Fruit fly (Drosophila melanogaster) whole organism, embryonic: ENCODE measurements around the gene Dh31.

Source experiments
- Antp ChIP-seq: fragments of 200-800 bp; sonication (Bioruptor generic); optimal IDR thresholded peaks from 3 replicates; lab custom pipeline; 2016; ENCODE audit warnings: missing biosample characterization, missing genetic modification characterization
- Awh ChIP-seq: fragments of 200-800 bp; sonication (Bioruptor generic); IDR thresholded peaks from 2 replicates; pipeline ENCODE4, ENCODE4 v1.3.6; 2022; ENCODE audit warnings: missing biosample characterization, missing genetic modification characterization
- Bgb ChIP-seq: fragments of 200-800 bp; sonication (Bioruptor generic); IDR thresholded peaks from 2 replicates; pipeline ENCODE4 v1.3.6; 2022; ENCODE audit warnings: missing biosample characterization, missing genetic modification characterization; ENCODE audit not compliant: partially characterized antibody
- C15 ChIP-seq: fragments of 200-800 bp; sonication (Bioruptor generic); IDR thresholded peaks from 3 replicates; pipeline ENCODE4 v1.3.6; 2022; ENCODE audit warnings: missing biosample characterization, missing genetic modification characterization
- CG10274 ChIP-seq: fragments of 200-800 bp; sonication (Bioruptor generic); optimal IDR thresholded peaks from 3 replicates; lab custom pipeline; 2017; ENCODE audit warnings: missing biosample characterization, mild to moderate bottlenecking, missing genetic modification characterization
- CG10321 ChIP-seq: fragments of 200-800 bp; sonication (Bioruptor generic); IDR thresholded peaks from 2 replicates; pipeline ENCODE4 v1.3.6; 2022; ENCODE audit warnings: missing biosample characterization, missing genetic modification characterization
- CG12155 ChIP-seq: fragments of 200-800 bp; sonication (Bioruptor generic); optimal IDR thresholded peaks from 3 replicates; lab custom pipeline; 2016; ENCODE audit warnings: missing biosample characterization, missing genetic modification characterization
- CG12942 ChIP-seq: fragments of 200-800 bp; sonication (Bioruptor generic); optimal IDR thresholded peaks from 3 replicates; lab custom pipeline; 2016; ENCODE audit warnings: missing biosample characterization, missing genetic modification characterization
- CG14441 ChIP-seq: fragments of 200-800 bp; sonication (Bioruptor generic); IDR thresholded peaks from 2 replicates; pipeline ENCODE4 v1.3.6; 2022; ENCODE audit warnings: missing biosample characterization, missing genetic modification characterization
- CG1602 ChIP-seq: fragments of 200-800 bp; sonication (Bioruptor generic); optimal IDR thresholded peaks from 3 replicates; lab custom pipeline; 2016; ENCODE audit warnings: missing biosample characterization, missing genetic modification characterization
- CG18599 ChIP-seq: fragments of 200-800 bp; sonication (Bioruptor generic); optimal IDR thresholded peaks from 3 replicates; lab custom pipeline; 2017; ENCODE audit warnings: missing biosample characterization, missing genetic modification characterization, mild to moderate bottlenecking, moderate library complexity, missing genetic modification reagents
- CG30020 ChIP-seq: fragments of 200-800 bp; optimal IDR thresholded peaks from 2 replicates; lab custom pipeline; 2019; ENCODE audit warnings: missing biosample characterization, mild to moderate bottlenecking, missing genetic modification characterization, moderate library complexity
- CG31224 ChIP-seq: fragments of 200-800 bp; sonication (Bioruptor generic); IDR thresholded peaks from 2 replicates; pipeline ENCODE4 v1.3.6; 2022; ENCODE audit warnings: missing biosample characterization, missing genetic modification characterization
- CG3838 ChIP-seq: fragments of 200-800 bp; sonication (Bioruptor generic); optimal IDR thresholded peaks from 3 replicates; lab custom pipeline; 2016; ENCODE audit warnings: missing biosample characterization, missing genetic modification characterization
- CG43689 ChIP-seq: fragments of 200-800 bp; sonication (Bioruptor generic); IDR thresholded peaks from 2 replicates; pipeline ENCODE4 v1.3.6; 2022; ENCODE audit warnings: missing biosample characterization, missing genetic modification characterization
- CG6272 ChIP-seq: fragments of 200-800 bp; sonication (Bioruptor generic); IDR thresholded peaks from 2 replicates; pipeline ENCODE4 v1.3.6; 2022; ENCODE audit warnings: missing biosample characterization, missing genetic modification characterization
- CG7786 ChIP-seq: fragments of 200-800 bp; sonication (Bioruptor generic); optimal IDR thresholded peaks from 2 replicates; lab custom pipeline; 2016; ENCODE audit warnings: missing biosample characterization, missing genetic modification characterization
- CG8478 ChIP-seq: fragments of >200 bp; optimal IDR thresholded peaks from 2 replicates; lab custom pipeline; 2018
- CG9215 ChIP-seq: fragments of 200-800 bp; sonication (Bioruptor generic); IDR thresholded peaks from 2 replicates; pipeline ENCODE4 v1.3.6; 2022; ENCODE audit warnings: missing biosample characterization, missing genetic modification characterization
- CG9876 ChIP-seq: fragments of 200-800 bp; sonication (Bioruptor generic); optimal IDR thresholded peaks from 2 replicates; lab custom pipeline; 2016; ENCODE audit warnings: missing biosample characterization, missing genetic modification characterization
- CG9932 ChIP-seq: fragments of 200-800 bp; sonication (Bioruptor generic); IDR thresholded peaks from 2 replicates; pipeline ENCODE4 v1.3.6; 2022; ENCODE audit warnings: missing biosample characterization, missing genetic modification characterization
- CTCF ChIP-seq: fragments of 200-800 bp; sonication (Bioruptor generic); optimal IDR thresholded peaks from 2 replicates; lab custom pipeline; 2017; ENCODE audit warnings: missing biosample characterization, mild to moderate bottlenecking, missing genetic modification characterization, moderate library complexity
- D ChIP-seq, 2 experiments: fragments of 200-800 bp in 1 of 2; fragments of >200 bp in 1 of 2; sonication (Bioruptor generic) in 1 of 2; optimal IDR thresholded peaks; 2 replicates in 1 of 2; 3 replicates in 1 of 2; lab custom pipeline; 2017; ENCODE audit warnings: mild to moderate bottlenecking in 1 of 2, missing biosample characterization in 1 of 2, missing genetic modification characterization in 1 of 2, missing genetic modification reagents in 1 of 2
- Doc2 ChIP-seq: fragments of 200-800 bp; sonication (Bioruptor generic); IDR thresholded peaks from 2 replicates; pipeline ENCODE4 v1.3.6; 2022; ENCODE audit warnings: missing biosample characterization, missing genetic modification characterization
- Gsc ChIP-seq: fragments of 200-800 bp; sonication (Bioruptor generic); IDR thresholded peaks from 2 replicates; pipeline ENCODE4 v1.3.6; 2022; ENCODE audit warnings: missing biosample characterization, missing genetic modification characterization
- Myb ChIP-seq: fragments of 200-800 bp; sonication (Bioruptor generic); optimal IDR thresholded peaks from 2 replicates; lab custom pipeline; 2016; ENCODE audit warnings: missing biosample characterization, missing genetic modification characterization
- Opbp ChIP-seq: fragments of 200-800 bp; sonication (Bioruptor generic); IDR thresholded peaks from 3 replicates; pipeline ENCODE4 v1.3.6; 2022; ENCODE audit warnings: missing biosample characterization, missing genetic modification characterization; ENCODE audit not compliant: partially characterized antibody
- Tbp ChIP-seq: fragments of >200 bp; optimal IDR thresholded peaks from 2 replicates; lab custom pipeline; 2018; ENCODE audit warnings: missing biosample characterization, missing genetic modification characterization
- YL-1 ChIP-seq: fragments of 200-800 bp; sonication (Bioruptor generic); optimal IDR thresholded peaks from 3 replicates; lab custom pipeline; 2017; ENCODE audit warnings: missing biosample characterization, mild to moderate bottlenecking, missing genetic modification characterization
- bcd ChIP-seq: fragments of 200-800 bp; sonication (Bioruptor generic); optimal IDR thresholded peaks from 2 replicates; lab custom pipeline; 2017; ENCODE audit warnings: missing biosample characterization, mild to moderate bottlenecking, missing genetic modification characterization
- corto ChIP-seq: fragments of 200-800 bp; sonication (Bioruptor generic); optimal IDR thresholded peaks from 2 replicates; lab custom pipeline; 2016; ENCODE audit warnings: missing biosample characterization, mild to moderate bottlenecking, missing genetic modification characterization, moderate library complexity
- crol ChIP-seq: fragments of 200-800 bp; sonication (Bioruptor generic); IDR thresholded peaks from 2 replicates; pipeline ENCODE4 v1.3.6; 2022; ENCODE audit warnings: missing biosample characterization, missing genetic modification characterization
- crp ChIP-seq, 2 experiments: fragments of 200-800 bp; sonication (Bioruptor generic); optimal IDR thresholded peaks; 2 replicates in 1 of 2; 3 replicates in 1 of 2; lab custom pipeline; 2017; ENCODE audit warnings: missing biosample characterization in 2 of 2, missing genetic modification characterization in 2 of 2, mild to moderate bottlenecking in 1 of 2, moderate library complexity in 1 of 2
- dpn ChIP-seq, 2 experiments: fragments of 200-800 bp; sonication (Bioruptor generic); optimal IDR thresholded peaks; 3 replicates each; lab custom pipeline; 2016; ENCODE audit warnings: missing biosample characterization in 2 of 2, missing genetic modification characterization in 2 of 2
- fd64A ChIP-seq: fragments of 200-800 bp; sonication (Bioruptor generic); optimal IDR thresholded peaks from 3 replicates; lab custom pipeline; 2018; ENCODE audit warnings: missing biosample characterization, mild to moderate bottlenecking, missing genetic modification characterization
- hbn ChIP-seq: fragments of 200-800 bp; sonication (Bioruptor generic); IDR thresholded peaks from 2 replicates; pipeline ENCODE4 v1.3.6; 2022; ENCODE audit warnings: missing biosample characterization, missing genetic modification characterization; ENCODE audit not compliant: partially characterized antibody
- jumu ChIP-seq: fragments of 200-800 bp; sonication (Bioruptor generic); optimal IDR thresholded peaks from 3 replicates; lab custom pipeline; 2016; ENCODE audit warnings: missing biosample characterization, missing genetic modification characterization
- kah ChIP-seq: fragments of 200-800 bp; sonication (Bioruptor generic); optimal IDR thresholded peaks from 2 replicates; lab custom pipeline; 2018; ENCODE audit warnings: missing biosample characterization, mild to moderate bottlenecking, missing genetic modification characterization
- ken ChIP-seq: fragments of 200-800 bp; sonication (Bioruptor generic); IDR thresholded peaks from 3 replicates; pipeline ENCODE4 v1.3.6; 2022; ENCODE audit warnings: missing biosample characterization, missing genetic modification characterization
- luna ChIP-seq: fragments of 200-800 bp; sonication (Bioruptor generic); optimal IDR thresholded peaks from 2 replicates; lab custom pipeline; 2016; ENCODE audit warnings: missing biosample characterization, missing genetic modification characterization
- mld ChIP-seq: fragments of 200-800 bp; sonication (Bioruptor generic); IDR thresholded peaks from 3 replicates; pipeline ENCODE4 v1.3.6; 2022; ENCODE audit warnings: missing biosample characterization, missing genetic modification characterization; ENCODE audit not compliant: partially characterized antibody
- nom ChIP-seq: fragments of 200-800 bp; sonication (Bioruptor generic); optimal IDR thresholded peaks from 2 replicates; lab custom pipeline; 2017; ENCODE audit warnings: missing biosample characterization, missing genetic modification characterization, mild to moderate bottlenecking, moderate library complexity, missing genetic modification reagents
- pfk ChIP-seq: fragments of 200-800 bp; sonication (Bioruptor generic); optimal IDR thresholded peaks from 2 replicates; lab custom pipeline; 2018; ENCODE audit warnings: missing biosample characterization, mild to moderate bottlenecking, missing genetic modification characterization, moderate library complexity
- scrt ChIP-seq: fragments of 200-800 bp; sonication (Bioruptor generic); optimal IDR thresholded peaks from 2 replicates; lab custom pipeline; 2018; ENCODE audit warnings: missing biosample characterization, mild to moderate bottlenecking, missing genetic modification characterization, moderate library complexity
- sens ChIP-seq: fragments of 200-800 bp; sonication (Bioruptor generic); peaks from one replicate; lab custom pipeline; 2016; ENCODE audit warnings: missing biosample characterization, missing genetic modification characterization
- sim ChIP-seq: fragments of 200-800 bp; sonication (Bioruptor generic); IDR thresholded peaks from 2 replicates; pipeline ENCODE4 v1.3.6; 2022; ENCODE audit warnings: missing biosample characterization, missing genetic modification characterization
- slou ChIP-seq: fragments of 200-800 bp; sonication (Bioruptor generic); optimal IDR thresholded peaks from 3 replicates; lab custom pipeline; 2016; ENCODE audit warnings: missing biosample characterization, missing genetic modification characterization
- twi ChIP-seq: fragments of 200-800 bp; optimal IDR thresholded peaks from 2 replicates; lab custom pipeline; 2019; ENCODE audit warnings: missing biosample characterization, mild to moderate bottlenecking, missing genetic modification characterization, moderate library complexity
- wdn ChIP-seq: fragments of 200-800 bp; sonication (Bioruptor generic); IDR thresholded peaks from 2 replicates; pipeline ENCODE4 v1.3.6; 2022; ENCODE audit warnings: missing biosample characterization, missing genetic modification characterization
- zfh1 ChIP-seq: fragments of 200-800 bp; sonication (Bioruptor generic); IDR thresholded peaks from 3 replicates; pipeline ENCODE4 v1.3.6; 2022; ENCODE audit warnings: missing biosample characterization, missing genetic modification characterization

Gene Dh31

DNA sequence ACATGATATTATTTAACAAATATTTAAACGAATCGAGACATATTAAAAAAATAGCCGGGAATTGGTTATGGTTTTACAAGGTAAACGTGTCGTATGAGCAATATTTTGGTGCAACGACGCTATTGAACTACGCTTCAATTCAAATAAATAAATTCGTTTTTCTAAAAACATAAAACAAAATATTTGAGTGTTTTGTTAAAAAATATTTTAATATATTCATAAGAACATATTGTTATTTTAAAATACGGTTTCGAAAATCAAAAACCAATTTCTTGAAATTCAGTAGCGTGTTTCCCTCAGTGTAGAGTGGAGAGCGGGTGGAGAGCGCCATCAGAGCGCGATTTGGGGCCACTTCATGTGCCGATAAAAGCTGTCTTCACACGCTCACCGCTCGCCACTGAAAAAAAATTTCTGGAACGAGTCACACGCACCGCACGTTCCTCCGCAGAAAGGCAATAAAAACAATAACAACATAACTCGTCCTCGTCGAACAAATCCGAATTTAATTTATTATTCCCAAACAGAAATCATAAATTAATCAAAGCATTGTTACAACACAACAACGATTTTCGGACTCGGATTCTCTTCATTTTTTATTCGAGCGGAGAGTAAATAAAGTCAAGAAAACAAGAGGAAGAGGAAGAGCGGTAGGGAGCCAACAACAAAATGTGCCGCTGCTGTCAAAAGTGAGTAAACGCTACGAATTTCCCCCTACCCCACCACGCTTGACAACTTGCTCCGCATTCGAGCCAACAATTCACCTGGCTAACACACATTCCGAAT lies 28.9 kb upstream of the Dh31 start (continued):
- TF ChIP-seq twi (tag; lab: Kevin White, UChicago) = peak; percentile 81
- TF ChIP-seq CG9932 (GFP tag; lab: Robert Waterston, UW) = peak; percentile 77
- no peak for TF ChIP-seq pfk (GFP tag; lab: Kevin White, UChicago)
- TF ChIP-seq CG10321 (GFP tag; lab: Robert Waterston, UW) = peak; percentile 34; the same call in 1 of the 2 replicates
- no peak for TF ChIP-seq CG9876 (GFP tag; lab: Kevin White, UChicago)
- peak; percentile 14 for TF ChIP-seq Myb (GFP tag; lab: Kevin White, UChicago)
- TF ChIP-seq hbn (GFP tag; lab: Robert Waterston, UW) = no peak
- TF ChIP-seq C15 (GFP tag; lab: Robert Waterston, UW) = no peak; the same call in 1 of the 3 replicates
- peak; percentile 84 for TF ChIP-seq CG9215 (GFP tag; lab: Robert Waterston, UW)
- TF ChIP-seq CG12942 (GFP tag; lab: Kevin White, UChicago) = peak; percentile 81
- TF ChIP-seq Gsc = no peak
- peak; percentile 42 for TF ChIP-seq YL-1 (GFP tag; lab: Kevin White, UChicago)
- peak; percentile 52 for TF ChIP-seq CTCF (GFP tag; lab: Kevin White, UChicago)
- TF ChIP-seq D (optimal IDR thresholded peaks at IDR 0.05; lab: Kevin White, UChicago) = no peak
- TF ChIP-seq D (GFP tag; optimal IDR thresholded peaks at IDR 0.05; lab: Kevin White, UChicago) = peak; percentile 94
- peak; percentile 73 for TF ChIP-seq CG31224 (GFP tag; lab: Robert Waterston, UW)
- peak; percentile 6 for TF ChIP-seq CG7786
- TF ChIP-seq CG8478 = no peak
- peak; percentile 84 for TF ChIP-seq CG10274
- TF ChIP-seq CG18599 = peak; percentile 89
- TF ChIP-seq Antp = no peak
- no peak; the same call in 1 of the 2 replicates for TF ChIP-seq Awh
- peak; percentile 83 for TF ChIP-seq kah (GFP tag; lab: Kevin White, UChicago)
- TF ChIP-seq bcd (GFP tag; lab: Kevin White, UChicago) = peak; percentile 94
- TF ChIP-seq CG14441 (GFP tag; lab: Robert Waterston, UW) = peak; percentile 71
- TF ChIP-seq corto (GFP tag; lab: Kevin White, UChicago) = no peak
- no peak for TF ChIP-seq mld
- no peak; the same call in none of the 3 replicates for TF ChIP-seq ken (GFP tag; lab: Robert Waterston, UW)
- TF ChIP-seq slou = peak; percentile 71
- TF ChIP-seq nom (GFP tag; lab: Kevin White, UChicago) = peak; percentile 67
- peak; percentile 22 for TF ChIP-seq CG3838 (GFP tag; lab: Kevin White, UChicago)
- peak; percentile 92 for TF ChIP-seq sens (GFP tag; lab: Kevin White, UChicago)
- peak; percentile 80 for TF ChIP-seq CG12155 (GFP tag; lab: Kevin White, UChicago)
- TF ChIP-seq sim (GFP tag; lab: Robert Waterston, UW) = peak; percentile 61; the same call in 1 of the 2 replicates
- TF ChIP-seq CG6272 = peak; percentile 59
- TF ChIP-seq Bgb = 0 out of 2 replicates have a peak, but pooled peaks have one; percentile 7
- peak in 1 of 2 experiments; percentile 44 for TF ChIP-seq crp (GFP tag; optimal IDR thresholded peaks at IDR 0.05; lab: Kevin White, UChicago)
- no peak for TF ChIP-seq Tbp (GFP tag; lab: Kevin White, UChicago)
- peak; percentile 76 for TF ChIP-seq CG30020
- TF ChIP-seq zfh1 (GFP tag; lab: Robert Waterston, UW) = peak; percentile 60
- peak; percentile 86 for TF ChIP-seq CG1602 (GFP tag; lab: Kevin White, UChicago)
- TF ChIP-seq Opbp (GFP tag; lab: Robert Waterston, UW) = no peak
- no peak for TF ChIP-seq Doc2 (GFP tag; lab: Robert Waterston, UW)
- TF ChIP-seq dpn (GFP tag; optimal IDR thresholded peaks at IDR 0.05; lab: Kevin White, UChicago) = peak; percentile 42 to 80
- no peak for TF ChIP-seq luna
- TF ChIP-seq scrt (GFP tag; lab: Kevin White, UChicago) = peak; percentile 89
- peak; percentile 79 for TF ChIP-seq crol
- TF ChIP-seq CG43689 = peak; percentile 61
- TF ChIP-seq jumu (GFP tag; lab: Kevin White, UChicago) = peak; percentile 19
- TF ChIP-seq wdn (GFP tag; lab: Robert Waterston, UW) = no peak; the same call in none of the 2 replicates
- peak; percentile 10 for TF ChIP-seq fd64A
